Worm (Caenorhabditis elegans): ENCODE data around the gene slc-25A18.2.

Gene slc-25A18.2

ce11 chrIV:7521591-7521990 lies 46.8 kb downstream of the slc-25A18.2 start:
- TF ChIP-seq lin-39 (tag; optimal IDR thresholded peaks at IDR 0.05) (no peak), ets-5 (GFP tag; IDR thresholded peaks at IDR 0.05) (no peak), F16B12.6 (tag; optimal IDR thresholded peaks at IDR 0.05) (no peak), nhr-11 (tag; optimal IDR thresholded peaks at IDR 0.05) (no peak), unc-98 (GFP tag; IDR thresholded peaks at IDR 0.05) (no peak), lin-14 (GFP tag; optimal IDR thresholded peaks at IDR 0.05) (peak; percentile 28), irx-1 (tag; optimal IDR thresholded peaks at IDR 0.05) (no peak), hpl-2 (GFP tag; optimal IDR thresholded peaks at IDR 0.05) (no peak), nhr-76 (tag; optimal IDR thresholded peaks at IDR 0.05) (no peak), snpc-4 (tag; optimal IDR thresholded peaks at IDR 0.05) (no peak), nhr-85 (tag) (peak; percentile 29), mef-2 (tag; optimal IDR thresholded peaks at IDR 0.05) (no peak), zip-4 (GFP tag; optimal IDR thresholded peaks at IDR 0.05) (no peak), mab-9 (GFP tag; IDR thresholded peaks at IDR 0.05) (no peak), ces-1 (GFP tag; optimal IDR thresholded peaks at IDR 0.05) (no peak), nhr-71 (tag; optimal IDR thresholded peaks at IDR 0.05) (no peak)

- TF ChIP-seq egl-27 (tag; optimal IDR thresholded peaks at IDR 0.05) (no peak), lin-14 (GFP tag; optimal IDR thresholded peaks at IDR 0.05) (peak; percentile 43)
Measured at ce11 chrIV:7523744-7524143, 48.9 kb downstream of the slc-25A18.2 start.

Data from whole organism, L1 larva.